Worm (Caenorhabditis elegans) whole organism, L4 larva: Measurements from ENCODE around the gene tut-2.

ENCODE experiments used
- T20F7.1 ChIP-seq: fragments of 200-800 bp; sonication (Bioruptor generic); optimal IDR thresholded peaks from 2 replicates; lab custom pipeline; 2018; ENCODE audit warnings: mild to moderate bottlenecking, missing genetic modification characterization, missing compliant biosample characterization
- cey-2 ChIP-seq: sonication (generic microtip); optimal IDR thresholded peaks from 3 replicates; lab custom pipeline; 2017; ENCODE audit warnings: missing genetic modification characterization, mild to moderate bottlenecking, missing compliant biosample characterization, antibody characterized with exemption, borderline replicate concordance; ENCODE audit not compliant: insufficient read depth
- nhr-237 ChIP-seq: sonication (generic microtip); optimal IDR thresholded peaks from 2 replicates; lab custom pipeline; 2017; ENCODE audit warnings: missing biosample characterization, missing genetic modification characterization
- nhr-77 ChIP-seq: fragments of 150-350 bp; optimal IDR thresholded peaks from 2 replicates; lab custom pipeline; 2014; ENCODE audit warnings: missing biosample characterization, missing genetic modification characterization
- php-3 ChIP-seq: fragments of 200-800 bp; sonication (Bioruptor generic); IDR thresholded peaks from 2 replicates; pipeline ENCODE4 v1.3.6; 2022; ENCODE audit warnings: missing genetic modification reagents, missing genetic modification characterization, missing compliant biosample characterization
- pqm-1 ChIP-seq: sonication (generic microtip); optimal IDR thresholded peaks from 2 replicates; lab custom pipeline; 2017; ENCODE audit warnings: missing biosample characterization, missing genetic modification characterization
- saeg-2 ChIP-seq: fragments of 200-800 bp; sonication (Bioruptor generic); IDR thresholded peaks from 2 replicates; pipeline ENCODE4 v1.3.6; 2022; ENCODE audit warnings: missing genetic modification reagents, missing genetic modification characterization, missing compliant biosample characterization
- tra-1 ChIP-seq: fragments of 200-800 bp; sonication (Bioruptor generic); IDR thresholded peaks from 2 replicates; pipeline ENCODE4 v1.3.6; 2022; ENCODE audit warnings: missing genetic modification reagents, missing genetic modification characterization, missing compliant biosample characterization

ce11 chrV:10691313-10691712 is 33.3 kb downstream of the tut-2 start:
- TF ChIP-seq nhr-237 (tag; lab: Kevin White, UChicago) (no peak), cey-2 (tag; lab: Kevin White, UChicago) (no peak), nhr-77 (tag; lab: Kevin White, UChicago) (no peak), tra-1 (GFP tag; lab: Robert Waterston, UW) (no peak), php-3 (GFP tag; lab: Robert Waterston, UW) (no peak), saeg-2 (GFP tag; lab: Robert Waterston, UW) (no peak), T20F7.1 (GFP tag; lab: Kevin White, UChicago) (no peak), pqm-1 (tag; lab: Kevin White, UChicago) (no peak)
